Worm (Caenorhabditis elegans) whole organism, midembryonic: ENCODE measurements around the gene srg-21.

Experiments used
- T22C8.4 ChIP-seq: fragments of 200-800 bp; sonication (Bioruptor generic); IDR thresholded peaks from 2 replicates; pipeline ENCODE4 v1.3.6; 2022; ENCODE audit warnings: missing genetic modification characterization, missing compliant biosample characterization
- flt-1 ChIP-seq: fragments of 200-800 bp; sonication (Bioruptor generic); IDR thresholded peaks from 2 replicates; pipeline ENCODE4 v1.3.6; 2022; ENCODE audit warnings: missing genetic modification characterization, missing compliant biosample characterization
- med-1 ChIP-seq: sonication (generic microtip); optimal IDR thresholded peaks from 2 replicates; lab custom pipeline; 2017; ENCODE audit warnings: missing genetic modification characterization, mild to moderate bottlenecking, missing compliant biosample characterization, antibody characterized with exemption, missing genetic modification reagents; ENCODE audit not compliant: insufficient read depth
- ref-1 ChIP-seq: fragments of 200-800 bp; sonication (Bioruptor generic); conservative IDR thresholded peaks from 2 replicates; pipeline ENCODE4 v1.3.6; 2022; ENCODE audit warnings: missing genetic modification reagents, missing genetic modification characterization, missing compliant biosample characterization
- ztf-29 ChIP-seq: fragments of 200-800 bp; sonication (Bioruptor generic); IDR thresholded peaks from 2 replicates; pipeline ENCODE4 v1.3.6; 2022; ENCODE audit warnings: missing genetic modification reagents, missing genetic modification characterization, missing compliant biosample characterization

DNA sequence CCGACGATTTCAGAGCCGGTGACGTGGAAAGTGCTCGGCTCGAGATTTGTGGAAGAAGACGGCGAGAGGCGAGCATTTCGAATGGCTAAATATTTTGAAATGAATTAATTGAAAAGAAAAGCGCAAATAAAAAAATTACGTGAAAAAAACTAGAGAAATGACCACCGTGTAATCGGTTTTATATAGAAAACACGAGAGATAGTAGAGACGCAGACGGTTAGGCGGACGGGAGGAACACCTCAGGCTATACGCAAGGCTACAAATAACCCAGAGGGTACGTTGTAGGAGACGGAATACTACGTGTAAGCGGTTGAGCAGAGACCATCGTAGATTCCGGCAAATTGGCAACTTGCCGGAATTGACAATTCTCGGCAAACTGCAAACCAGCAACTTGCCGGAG lies 20.0 kb upstream of the srg-21 start, which contains the start of gene Y25C1A.13:
- TF ChIP-seq ztf-29 (no peak), med-1 (no peak), ref-1 (no peak), T22C8.4 (GFP tag; lab: Robert Waterston, UW) (no peak), flt-1 (no peak)
